Comparison of ENCODE assay signal across 1 fruit fly cellular context in the genomic region with DNA sequence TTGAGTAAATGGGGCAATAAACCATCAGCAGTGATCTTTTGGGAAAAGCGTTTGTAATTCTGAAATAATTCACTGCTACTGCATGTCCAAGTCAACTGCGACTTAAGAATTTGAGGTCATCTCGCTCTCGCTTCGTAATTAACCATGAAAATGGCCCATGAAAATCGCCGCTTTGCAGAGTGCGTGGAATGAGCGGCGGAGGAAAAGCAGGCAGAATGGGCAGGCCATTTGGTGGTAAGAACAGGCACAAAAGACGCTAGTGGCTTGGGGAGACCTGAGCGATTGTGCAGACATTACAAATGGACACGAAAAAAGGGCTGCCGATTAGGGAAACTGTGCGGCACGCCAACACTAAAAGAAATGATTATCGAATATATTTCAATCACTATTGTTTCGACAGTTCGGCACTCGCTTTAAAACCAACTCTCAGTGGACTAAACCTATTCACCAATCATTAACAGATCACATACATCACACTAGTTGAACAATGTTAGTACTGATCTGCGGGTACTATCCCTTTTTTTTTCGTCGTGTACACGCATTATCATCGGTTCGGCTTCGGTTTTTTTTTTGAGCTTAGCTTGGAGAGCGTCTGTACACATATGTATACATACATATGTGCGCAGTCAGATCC.
TF ChIP-seq lines count a peak whose summit lies in the region.

No protein-coding gene starts in this region.

TF ChIP-seq in whole organism, embryonic, 481 proteins besides CTCF, POLR2A, EP300 and RAD21 (continued from another document and continues in another):
- peak; percentile 2 for TF ChIP-seq Kr (GFP tag; optimal IDR thresholded peaks at IDR 0.05; lab: Kevin White, UChicago)
- no peak for TF ChIP-seq CG32532 (GFP tag; IDR thresholded peaks at IDR 0.05; lab: Robert Waterston, UW)
- peak; percentile 11 for TF ChIP-seq CoRest (tag; optimal IDR thresholded peaks at IDR 0.05; lab: Kevin White, UChicago)
- peak; percentile 54 for TF ChIP-seq row (GFP tag; IDR thresholded peaks at IDR 0.05; lab: Robert Waterston, UW)
- TF ChIP-seq CG4404 (GFP tag; IDR thresholded peaks at IDR 0.05; lab: Robert Waterston, UW), result peak; percentile 29; the same call in 1 of the 2 replicates
- peak; percentile 60; the same call in 1 of the 3 replicates for TF ChIP-seq zfh1 (GFP tag; IDR thresholded peaks at IDR 0.05; lab: Robert Waterston, UW)
- peak; percentile 12 for TF ChIP-seq Hr3 (GFP tag; optimal IDR thresholded peaks at IDR 0.05; lab: Kevin White, UChicago)
- peak; percentile 42; the same call in 1 of the 2 replicates for TF ChIP-seq CG31441 (GFP tag; IDR thresholded peaks at IDR 0.05; lab: Robert Waterston, UW)
- TF ChIP-seq Oli (tag; optimal IDR thresholded peaks at IDR 0.05; lab: Kevin White, UChicago), result peak; percentile 42
- TF ChIP-seq CG6765 (GFP tag; optimal IDR thresholded peaks at IDR 0.05; lab: Kevin White, UChicago), result no peak
- TF ChIP-seq CG7839 (tag; optimal IDR thresholded peaks at IDR 0.05; lab: Kevin White, UChicago), result peak; percentile 56
- TF ChIP-seq CG1792 (GFP tag; optimal IDR thresholded peaks at IDR 0.05; lab: Kevin White, UChicago), result no peak
- TF ChIP-seq Pdp1 (GFP tag; optimal IDR thresholded peaks at IDR 0.05; lab: Kevin White, UChicago), result peak; percentile 30
- no peak for TF ChIP-seq CG17186 (GFP tag; optimal IDR thresholded peaks at IDR 0.05; lab: Kevin White, UChicago)
- TF ChIP-seq pfk (GFP tag; optimal IDR thresholded peaks at IDR 0.05; lab: Kevin White, UChicago), result no peak
- TF ChIP-seq CG12219 (GFP tag; optimal IDR thresholded peaks at IDR 0.05; lab: Kevin White, UChicago), result peak; percentile 19
- TF ChIP-seq CG13624 (GFP tag; optimal IDR thresholded peaks at IDR 0.05; lab: Kevin White, UChicago), result no peak
- TF ChIP-seq CG17829 (tag; optimal IDR thresholded peaks at IDR 0.05; lab: Kevin White, UChicago), result peak; percentile 1
- TF ChIP-seq CG3407 (GFP tag; optimal IDR thresholded peaks at IDR 0.05; lab: Kevin White, UChicago), result no peak
- no peak for TF ChIP-seq hb (GFP tag; IDR thresholded peaks at IDR 0.05; lab: Robert Waterston, UW; ENCODE audit: partially characterized antibody)
- TF ChIP-seq NK7.1 (GFP tag; optimal IDR thresholded peaks at IDR 0.05; lab: Kevin White, UChicago), result no peak
- TF ChIP-seq Med (GFP tag; lab: Kevin White, UChicago), result peak; percentile 83
- TF ChIP-seq her (GFP tag; optimal IDR thresholded peaks at IDR 0.05; lab: Kevin White, UChicago), result no peak
- peak; percentile 14; the same call in 1 of the 3 replicates for TF ChIP-seq CG34422 (GFP tag; IDR thresholded peaks at IDR 0.05; lab: Robert Waterston, UW)
- no peak for TF ChIP-seq nau (GFP tag; optimal IDR thresholded peaks at IDR 0.05; lab: Kevin White, UChicago)
- TF ChIP-seq CG7271 (tag; optimal IDR thresholded peaks at IDR 0.05; lab: Kevin White, UChicago), result no peak
- TF ChIP-seq hbn (GFP tag; IDR thresholded peaks at IDR 0.05; lab: Robert Waterston, UW; ENCODE audit: partially characterized antibody), result no peak
- peak; percentile 45 for TF ChIP-seq CG4820 (GFP tag; optimal IDR thresholded peaks at IDR 0.05; lab: Kevin White, UChicago)
- peak; percentile 56 for TF ChIP-seq Blimp-1 (GFP tag; optimal IDR thresholded peaks at IDR 0.05; lab: Kevin White, UChicago)
- TF ChIP-seq gsb (GFP tag; IDR thresholded peaks at IDR 0.05; lab: Robert Waterston, UW), result no peak
- TF ChIP-seq toy (GFP tag; IDR thresholded peaks at IDR 0.05; lab: Robert Waterston, UW), result no peak
- peak; percentile 1 for TF ChIP-seq CG12659 (GFP tag; optimal IDR thresholded peaks at IDR 0.05; lab: Kevin White, UChicago)
- TF ChIP-seq Gug (GFP tag; IDR thresholded peaks at IDR 0.05; lab: Robert Waterston, UW), result 0 out of 4 replicates have a peak, but pooled peaks have one; percentile 2
- 0 out of 2 replicates have a peak, but pooled peaks have one; percentile 23 for TF ChIP-seq ttk (GFP tag; IDR thresholded peaks at IDR 0.05; lab: Robert Waterston, UW)
- peak; percentile 45 for TF ChIP-seq CG14710 (tag; optimal IDR thresholded peaks at IDR 0.05; lab: Kevin White, UChicago)
- peak; percentile 59 for TF ChIP-seq unpg (GFP tag; optimal IDR thresholded peaks at IDR 0.05; lab: Kevin White, UChicago)
- TF ChIP-seq Xrp1 (GFP tag; IDR thresholded peaks at IDR 0.05; lab: Robert Waterston, UW), result peak; percentile 72; the same call in 1 of the 2 replicates
- 0 out of 2 replicates have a peak, but pooled peaks have one; percentile 22 for TF ChIP-seq CG32767 (GFP tag; IDR thresholded peaks at IDR 0.05; lab: Robert Waterston, UW)
- TF ChIP-seq Lhr (GFP tag; optimal IDR thresholded peaks at IDR 0.05; lab: Kevin White, UChicago), result no peak
- TF ChIP-seq Atf6 (GFP tag; IDR thresholded peaks at IDR 0.05; lab: Robert Waterston, UW), result no peak
- peak; percentile 1 for TF ChIP-seq Sox100B (GFP tag; optimal IDR thresholded peaks at IDR 0.05; lab: Kevin White, UChicago)
- TF ChIP-seq trem (tag; optimal IDR thresholded peaks at IDR 0.05; lab: Kevin White, UChicago), result peak; percentile 21
- peak; percentile 53 for TF ChIP-seq ATbp (GFP tag; optimal IDR thresholded peaks at IDR 0.05; lab: Kevin White, UChicago)
- peak; percentile 5 for TF ChIP-seq CG8089 (GFP tag; optimal IDR thresholded peaks at IDR 0.05; lab: Kevin White, UChicago)
- no peak for TF ChIP-seq rib (GFP tag; IDR thresholded peaks at IDR 0.05; lab: Robert Waterston, UW)
- TF ChIP-seq Doc2 (GFP tag; IDR thresholded peaks at IDR 0.05; lab: Robert Waterston, UW), result no peak
- peak; percentile 59 for TF ChIP-seq ara (GFP tag; IDR thresholded peaks at IDR 0.05; lab: Robert Waterston, UW)
- TF ChIP-seq Ptx1 (GFP tag; IDR thresholded peaks at IDR 0.05; lab: Robert Waterston, UW), result 0 out of 2 replicates have a peak, but pooled peaks have one; percentile 41
- no peak for TF ChIP-seq fd102C (GFP tag; optimal IDR thresholded peaks at IDR 0.05; lab: Kevin White, UChicago)
- no peak for TF ChIP-seq insv (GFP tag; optimal IDR thresholded peaks at IDR 0.05; lab: Kevin White, UChicago)
- peak; percentile 14 for TF ChIP-seq CG10654 (GFP tag; optimal IDR thresholded peaks at IDR 0.05; lab: Kevin White, UChicago)
- TF ChIP-seq gem (tag; optimal IDR thresholded peaks at IDR 0.05; lab: Kevin White, UChicago), result peak; percentile 69
- no peak for TF ChIP-seq ERR (GFP tag; optimal IDR thresholded peaks at IDR 0.05; lab: Kevin White, UChicago)
- TF ChIP-seq Chrac-16 (GFP tag; optimal IDR thresholded peaks at IDR 0.05; lab: Kevin White, UChicago), result peak; percentile 38
- TF ChIP-seq Nf-YB (GFP tag; optimal IDR thresholded peaks at IDR 0.05; lab: Kevin White, UChicago), result no peak
- peak; percentile 25 for TF ChIP-seq CG6254 (GFP tag; optimal IDR thresholded peaks at IDR 0.05; lab: Kevin White, UChicago)
- TF ChIP-seq CG17328 (GFP tag; IDR thresholded peaks at IDR 0.05; lab: Robert Waterston, UW), result peak; percentile 68
- no peak for TF ChIP-seq CG7357 (GFP tag; IDR thresholded peaks at IDR 0.05; lab: Robert Waterston, UW)
- no peak for TF ChIP-seq YL-1 (GFP tag; optimal IDR thresholded peaks at IDR 0.05; lab: Kevin White, UChicago)
- TF ChIP-seq CG30403 (GFP tag; optimal IDR thresholded peaks at IDR 0.05; lab: Kevin White, UChicago), result peak; percentile 31
- TF ChIP-seq sna (GFP tag; IDR thresholded peaks at IDR 0.05; lab: Robert Waterston, UW; ENCODE audit: partially characterized antibody), result no peak
- TF ChIP-seq chn (GFP tag; optimal IDR thresholded peaks at IDR 0.05; lab: Kevin White, UChicago), result peak; percentile 51
- no peak for TF ChIP-seq CG2889 (GFP tag; IDR thresholded peaks at IDR 0.05; lab: Robert Waterston, UW)
- TF ChIP-seq CG9727 (GFP tag; optimal IDR thresholded peaks at IDR 0.05; lab: Kevin White, UChicago), result peak; percentile 31
- TF ChIP-seq CG7745 (tag; optimal IDR thresholded peaks at IDR 0.05; lab: Kevin White, UChicago), result no peak
- peak; percentile 12 for TF ChIP-seq CG15696 (tag; optimal IDR thresholded peaks at IDR 0.05; lab: Kevin White, UChicago)
- TF ChIP-seq fd64A (GFP tag; optimal IDR thresholded peaks at IDR 0.05; lab: Kevin White, UChicago), result no peak
- TF ChIP-seq CG11696 (GFP tag; IDR thresholded peaks at IDR 0.05; lab: Robert Waterston, UW), result no peak
- 0 out of 2 replicates have a peak, but pooled peaks have one; percentile 15 for TF ChIP-seq ap (GFP tag; IDR thresholded peaks at IDR 0.05; lab: Robert Waterston, UW)
- TF ChIP-seq dmrt99B (tag; optimal IDR thresholded peaks at IDR 0.05; lab: Kevin White, UChicago), result peak; percentile 51
- no peak for TF ChIP-seq gcm2 (GFP tag; optimal IDR thresholded peaks at IDR 0.05; lab: Kevin White, UChicago)
- TF ChIP-seq p53 (GFP tag; optimal IDR thresholded peaks at IDR 0.05; lab: Kevin White, UChicago), result no peak
- TF ChIP-seq Side (GFP tag; optimal IDR thresholded peaks at IDR 0.05; lab: Kevin White, UChicago), result peak; percentile 6
- no peak for TF ChIP-seq btn (GFP tag; optimal IDR thresholded peaks at IDR 0.05; lab: Kevin White, UChicago)
- no peak for TF ChIP-seq CG14965 (GFP tag; optimal IDR thresholded peaks at IDR 0.05; lab: Kevin White, UChicago; ENCODE audit: borderline replicate concordance)
- no peak for TF ChIP-seq ab (GFP tag; optimal IDR thresholded peaks at IDR 0.05; lab: Kevin White, UChicago)
- TF ChIP-seq CG15479 (GFP tag; optimal IDR thresholded peaks at IDR 0.05; lab: Kevin White, UChicago), result no peak
- no peak for TF ChIP-seq cad (GFP tag; optimal IDR thresholded peaks at IDR 0.05; lab: Kevin White, UChicago)
- TF ChIP-seq CG2116 (GFP tag; optimal IDR thresholded peaks at IDR 0.05; lab: Kevin White, UChicago), result no peak
- TF ChIP-seq CkIIα-i1 (GFP tag; IDR thresholded peaks at IDR 0.05; lab: Robert Waterston, UW), result no peak
- no peak for TF ChIP-seq CG15514 (GFP tag; optimal IDR thresholded peaks at IDR 0.05; lab: Kevin White, UChicago)
- peak; percentile 42 for TF ChIP-seq Camta (GFP tag; optimal IDR thresholded peaks at IDR 0.05; lab: Kevin White, UChicago)
- no peak for TF ChIP-seq CG18011 (GFP tag; optimal IDR thresholded peaks at IDR 0.05; lab: Kevin White, UChicago)
- no peak for TF ChIP-seq Ets97D (GFP tag; optimal IDR thresholded peaks at IDR 0.05; lab: Kevin White, UChicago)
- no peak for TF ChIP-seq pho (GFP tag; optimal IDR thresholded peaks at IDR 0.05; lab: Kevin White, UChicago)
- TF ChIP-seq NfI (GFP tag; optimal IDR thresholded peaks at IDR 0.05; lab: Kevin White, UChicago), result peak; percentile 1
- TF ChIP-seq so (GFP tag; IDR thresholded peaks at IDR 0.05; lab: Robert Waterston, UW), result 0 out of 3 replicates have a peak, but pooled peaks have one; percentile 22
- peak; percentile 29 for TF ChIP-seq lilli (GFP tag; optimal IDR thresholded peaks at IDR 0.05; lab: Kevin White, UChicago)
- no peak for TF ChIP-seq H2.0 (GFP tag; IDR thresholded peaks at IDR 0.05; lab: Robert Waterston, UW)
- peak; percentile 11 for TF ChIP-seq Deaf1 (tag; optimal IDR thresholded peaks at IDR 0.05; lab: Kevin White, UChicago)
- TF ChIP-seq CG13296 (GFP tag; optimal IDR thresholded peaks at IDR 0.05; lab: Kevin White, UChicago), result no peak
- no peak for TF ChIP-seq abd-A (tag; optimal IDR thresholded peaks at IDR 0.05; lab: Kevin White, UChicago)
- TF ChIP-seq CG12071 (GFP tag; optimal IDR thresholded peaks at IDR 0.05; lab: Kevin White, UChicago), result peak; percentile 24
- peak; percentile 71 for TF ChIP-seq dmrt11E (tag; optimal IDR thresholded peaks at IDR 0.05; lab: Kevin White, UChicago)
- TF ChIP-seq CG18599 (GFP tag; optimal IDR thresholded peaks at IDR 0.05; lab: Kevin White, UChicago), result peak; percentile 19
- TF ChIP-seq CG14441 (GFP tag; IDR thresholded peaks at IDR 0.05; lab: Robert Waterston, UW), result no peak
- peak; percentile 20 to 45 for TF ChIP-seq dpn (GFP tag; optimal IDR thresholded peaks at IDR 0.05; lab: Kevin White, UChicago)
- peak; percentile 23 for TF ChIP-seq CG16815 (GFP tag; optimal IDR thresholded peaks at IDR 0.05; lab: Kevin White, UChicago)
- TF ChIP-seq schlank (tag; optimal IDR thresholded peaks at IDR 0.05; lab: Kevin White, UChicago), result no peak
- TF ChIP-seq peb (GFP tag; IDR thresholded peaks at IDR 0.05; lab: Robert Waterston, UW), result 0 out of 2 replicates have a peak, but pooled peaks have one; percentile 20
- peak; percentile 30 for TF ChIP-seq zen (tag; optimal IDR thresholded peaks at IDR 0.05; lab: Kevin White, UChicago)
- TF ChIP-seq CG14050 (GFP tag; IDR thresholded peaks at IDR 0.05; lab: Robert Waterston, UW), result 0 out of 3 replicates have a peak, but pooled peaks have one; percentile 35
- TF ChIP-seq Dek (tag; optimal IDR thresholded peaks at IDR 0.05; lab: Kevin White, UChicago), result no peak
- no peak for TF ChIP-seq ftz-f1 (GFP tag; optimal IDR thresholded peaks at IDR 0.05; lab: Kevin White, UChicago)
- TF ChIP-seq chif (GFP tag; optimal IDR thresholded peaks at IDR 0.05; lab: Kevin White, UChicago), result peak; percentile 1 to 58
- TF ChIP-seq Hsf (GFP tag; optimal IDR thresholded peaks at IDR 0.05; lab: Kevin White, UChicago), result peak; percentile 24
- TF ChIP-seq gce (GFP tag; IDR thresholded peaks at IDR 0.05; lab: Robert Waterston, UW), result no peak
- peak; percentile 4 for TF ChIP-seq CG13775 (GFP tag; optimal IDR thresholded peaks at IDR 0.05; lab: Kevin White, UChicago)
- no peak for TF ChIP-seq CG12104 (GFP tag; optimal IDR thresholded peaks at IDR 0.05; lab: Kevin White, UChicago)
- peak; percentile 55 for TF ChIP-seq CG11504 (tag; optimal IDR thresholded peaks at IDR 0.05; lab: Kevin White, UChicago)
- no peak for TF ChIP-seq CG3726 (GFP tag; IDR thresholded peaks at IDR 0.05; lab: Robert Waterston, UW)
- TF ChIP-seq CG8924 (tag; optimal IDR thresholded peaks at IDR 0.05; lab: Kevin White, UChicago), result no peak
- TF ChIP-seq CG6689 (GFP tag; IDR thresholded peaks at IDR 0.05; lab: Robert Waterston, UW), result 0 out of 2 replicates have a peak, but pooled peaks have one; percentile 8
- no peak for TF ChIP-seq ash1 (GFP tag; optimal IDR thresholded peaks at IDR 0.05; lab: Kevin White, UChicago)
- TF ChIP-seq pan (optimal IDR thresholded peaks at IDR 0.05; lab: Kevin White, UChicago), result no peak
- peak in 1 of 2 experiments; percentile 26 for TF ChIP-seq pan (GFP tag; optimal IDR thresholded peaks at IDR 0.05 in 1 of 2, IDR thresholded peaks at IDR 0.05 in 1 of 2)
- peak; percentile 30 for TF ChIP-seq Six4 (GFP tag; optimal IDR thresholded peaks at IDR 0.05; lab: Kevin White, UChicago)
- peak; percentile 7 for TF ChIP-seq Atf-2 (GFP tag; optimal IDR thresholded peaks at IDR 0.05; lab: Kevin White, UChicago)
- TF ChIP-seq CG17361 (GFP tag; IDR thresholded peaks at IDR 0.05; lab: Robert Waterston, UW), result peak; percentile 44; the same call in 1 of the 3 replicates
- no peak for TF ChIP-seq yki (optimal IDR thresholded peaks at IDR 0.05; lab: Kevin White, UChicago)
- TF ChIP-seq HLH3B (GFP tag; IDR thresholded peaks at IDR 0.05; lab: Robert Waterston, UW), result 0 out of 2 replicates have a peak, but pooled peaks have one; percentile 35
- peak; percentile 34 for TF ChIP-seq CG17359 (tag; optimal IDR thresholded peaks at IDR 0.05; lab: Kevin White, UChicago)
- peak; percentile 38 for TF ChIP-seq nmo (GFP tag; optimal IDR thresholded peaks at IDR 0.05; lab: Kevin White, UChicago)
